Worm (Caenorhabditis elegans) whole organism, early embryonic: ENCODE measurements around the gene vav-1.

ENCODE experiments used
- F13C5.2 ChIP-seq: sonication (generic microtip); optimal IDR thresholded peaks from 2 replicates; lab custom pipeline; 2017; ENCODE audit warnings: mild to moderate bottlenecking, missing genetic modification characterization, inconsistent platforms, missing compliant biosample characterization
- aly-1 ChIP-seq: sonication (generic microtip); optimal IDR thresholded peaks from 2 replicates; lab custom pipeline; 2016; ENCODE audit warnings: missing genetic modification characterization, missing compliant biosample characterization
- ama-1 ChIP-seq: fragments of 150-350 bp; optimal IDR thresholded peaks from 2 replicates; lab custom pipeline; 2014
- ceh-13 ChIP-seq: fragments of 200-800 bp; sonication (Bioruptor generic); optimal IDR thresholded peaks from 2 replicates; lab custom pipeline; 2018; ENCODE audit warnings: mild to moderate bottlenecking, missing genetic modification characterization, missing compliant biosample characterization
- ceh-36 ChIP-seq: sonication (generic microtip); optimal IDR thresholded peaks from 2 replicates; lab custom pipeline; 2016; ENCODE audit warnings: missing genetic modification characterization, inconsistent platforms, missing compliant biosample characterization
- ets-7 ChIP-seq: sonication (generic microtip); optimal IDR thresholded peaks from 2 replicates; lab custom pipeline; 2016; ENCODE audit warnings: missing genotype, missing genetic modification characterization, missing compliant biosample characterization
- flt-1 ChIP-seq: fragments of 200-800 bp; sonication (Bioruptor generic); IDR thresholded peaks from 2 replicates; pipeline ENCODE4 v1.3.6; 2022; ENCODE audit warnings: missing genetic modification characterization, missing compliant biosample characterization
- hmbx-1 ChIP-seq: sonication (generic microtip); optimal IDR thresholded peaks from 2 replicates; lab custom pipeline; 2016; ENCODE audit warnings: mild to moderate bottlenecking, missing genetic modification characterization, missing compliant biosample characterization
- hmg-4 ChIP-seq: fragments of 200-800 bp; sonication (Bioruptor generic); optimal IDR thresholded peaks from 2 replicates; lab custom pipeline; 2018; ENCODE audit warnings: mild to moderate bottlenecking, missing genetic modification characterization, missing compliant biosample characterization
- hnd-1 ChIP-seq: sonication (generic microtip); optimal IDR thresholded peaks from 2 replicates; lab custom pipeline; 2016; ENCODE audit warnings: missing genetic modification characterization, missing compliant biosample characterization
- pes-1 ChIP-seq: fragments of 200-800 bp; sonication (Bioruptor generic); IDR thresholded peaks from 2 replicates; pipeline ENCODE4 v1.3.6; 2022; ENCODE audit warnings: missing genetic modification reagents, missing genetic modification characterization, missing compliant biosample characterization
- scrt-1 ChIP-seq: fragments of 200-800 bp; sonication (Bioruptor generic); IDR thresholded peaks from 2 replicates; pipeline ENCODE4 v1.3.6; 2022; ENCODE audit warnings: missing genetic modification characterization, missing compliant biosample characterization
- sea-1 ChIP-seq: fragments of 200-800 bp; sonication (Bioruptor generic); conservative IDR thresholded peaks from 2 replicates; pipeline ENCODE4 v1.3.6; 2022; ENCODE audit warnings: missing genetic modification characterization, missing compliant biosample characterization
- tbx-11 ChIP-seq: fragments of 200-800 bp; sonication (Bioruptor generic); IDR thresholded peaks from 2 replicates; pipeline ENCODE4 v1.3.6; 2022; ENCODE audit warnings: missing genetic modification characterization, missing compliant biosample characterization
- tbx-37 ChIP-seq: fragments of 200-800 bp; sonication (Bioruptor generic); conservative IDR thresholded peaks from 2 replicates; pipeline ENCODE4 v1.3.6; 2022; ENCODE audit warnings: missing genetic modification reagents, missing genetic modification characterization, missing compliant biosample characterization
- tra-4 ChIP-seq: sonication (generic microtip); optimal IDR thresholded peaks from 2 replicates; lab custom pipeline; 2017; ENCODE audit warnings: missing genetic modification characterization, missing compliant biosample characterization

Gene vav-1

ce11 chrX:9172278-9172677 is 59.7 kb downstream of the vav-1 start, which contains the start of gene B0563.18:
Gene B0563.18 (plus strand): TSS chrX:9172578.
- TF ChIP-seq F13C5.2 (tag; lab: Kevin White, UChicago) (no peak), tbx-37 (GFP tag; lab: Robert Waterston, UW) (no peak)

ce11 chrX:9171241-9171640 is 60.7 kb downstream of the vav-1 start, which contains the start of gene B0563.1:
Gene B0563.1 (plus strand): TSS chrX:9171541.
- TF ChIP-seq ceh-36 (tag; lab: Kevin White, UChicago) (no peak), sea-1 (GFP tag; lab: Robert Waterston, UW) (no peak), ceh-13 (GFP tag; lab: Kevin White, UChicago) (no peak), pes-1 (GFP tag; lab: Robert Waterston, UW) (no peak), flt-1 (no peak), aly-1 (tag; lab: Kevin White, UChicago) (no peak), ets-7 (tag; lab: Kevin White, UChicago) (no peak), F13C5.2 (tag; lab: Kevin White, UChicago) (no peak), tra-4 (tag; lab: Kevin White, UChicago) (no peak), hmbx-1 (tag; lab: Kevin White, UChicago) (no peak), hmg-4 (GFP tag; lab: Kevin White, UChicago) (no peak)

ce11 chrX:9170058-9170457 is 61.9 kb downstream of the vav-1 start:
- TF ChIP-seq scrt-1 (GFP tag; lab: Robert Waterston, UW) = no peak
- no peak for TF ChIP-seq ceh-36 (tag; lab: Kevin White, UChicago)

DNA sequence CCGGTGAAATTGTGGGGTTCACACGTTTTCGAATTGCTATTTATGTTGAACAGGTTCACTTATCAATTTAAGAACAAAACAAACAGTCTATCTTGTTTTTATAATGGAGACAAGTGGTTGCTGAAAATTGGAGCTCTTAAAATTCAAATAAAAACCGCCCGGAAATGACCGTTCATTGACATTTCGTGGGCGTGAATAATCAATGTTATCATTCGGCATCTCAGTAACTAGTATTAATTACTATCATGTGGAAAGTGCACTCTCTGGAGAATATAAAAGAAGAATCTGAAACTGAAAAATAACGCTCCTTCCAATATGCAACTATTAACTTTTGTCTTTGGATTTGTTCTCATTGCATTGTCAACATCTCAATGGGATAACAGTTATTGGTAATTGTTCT is 63.7 kb downstream of the vav-1 start, which contains the start of gene B0563.9:
B0563.9 (plus strand) TSS at position 301 of the 400 bp plus-strand sequence.
- TF ChIP-seq tra-4 (tag; lab: Kevin White, UChicago) (no peak), ets-7 (tag; lab: Kevin White, UChicago) (no peak), tbx-11 (GFP tag; lab: Robert Waterston, UW) (no peak), pes-1 (GFP tag; lab: Robert Waterston, UW) (no peak), hnd-1 (tag; lab: Kevin White, UChicago) (no peak), aly-1 (tag; lab: Kevin White, UChicago) (no peak), tbx-37 (GFP tag; lab: Robert Waterston, UW) (no peak), F13C5.2 (tag; lab: Kevin White, UChicago) (no peak), scrt-1 (GFP tag; lab: Robert Waterston, UW) (no peak), ceh-13 (GFP tag; lab: Kevin White, UChicago) (no peak), flt-1 (no peak), hmbx-1 (tag; lab: Kevin White, UChicago) (no peak), hmg-4 (GFP tag; lab: Kevin White, UChicago) (no peak), ceh-36 (tag; lab: Kevin White, UChicago) (no peak), sea-1 (GFP tag; lab: Robert Waterston, UW) (no peak)

ce11 chrX:9166921-9167320 is 65.0 kb downstream of the vav-1 start, which contains the start of gene B0563.10:
Gene B0563.10 (minus strand): TSS chrX:9167245.
- TF ChIP-seq flt-1 = no peak
- no peak for TF ChIP-seq F13C5.2 (tag; lab: Kevin White, UChicago)
- TF ChIP-seq ama-1 = no peak
- TF ChIP-seq tbx-11 (GFP tag; lab: Robert Waterston, UW) = no peak
- TF ChIP-seq ceh-36 (tag; lab: Kevin White, UChicago) = no peak
- no peak for TF ChIP-seq hnd-1 (tag; lab: Kevin White, UChicago)
